Fruit fly (Drosophila melanogaster): ENCODE measurements around the gene CG10038.

Gene CG10038

dm6 chr3R:12350497-12350896, at the start of gene CG10038:
Gene CG10038, minus strand, starts transcription at chr3R:12350644.
- TF ChIP-seq Ets98B (GFP tag; IDR thresholded peaks at IDR 0.05) = no peak; the same call in 1 of the 2 replicates
- no peak for TF ChIP-seq CG15710 (tag; optimal IDR thresholded peaks at IDR 0.05)
- peak; percentile 55 for TF ChIP-seq D1 (tag; optimal IDR thresholded peaks at IDR 0.05)
- peak; percentile 5 for TF ChIP-seq CG17806 (tag; optimal IDR thresholded peaks at IDR 0.05)
- no peak for TF ChIP-seq gl (tag; optimal IDR thresholded peaks at IDR 0.05)
- no peak for TF ChIP-seq CG32121 (GFP tag; IDR thresholded peaks at IDR 0.05)
- TF ChIP-seq CG4496 (GFP tag; IDR thresholded peaks at IDR 0.05) = peak; percentile 35; the same call in 1 of the 3 replicates

dm6 chr3R:12398620-12399247, 48.3 kb upstream of the CG10038 start, which contains the start of gene Cyp9f3:
Gene Cyp9f3, minus strand, starts transcription at chr3R:12398929.
- no peak for TF ChIP-seq CG17806 (tag; optimal IDR thresholded peaks at IDR 0.05)
- no peak for TF ChIP-seq CG14655 (GFP tag; optimal IDR thresholded peaks at IDR 0.05)
- TF ChIP-seq CG32121 (GFP tag; IDR thresholded peaks at IDR 0.05) = no peak
- TF ChIP-seq CG13204 (GFP tag; optimal IDR thresholded peaks at IDR 0.05) = no peak
- TF ChIP-seq CG15710 (tag; optimal IDR thresholded peaks at IDR 0.05) = no peak
- TF ChIP-seq CG4496 (GFP tag; IDR thresholded peaks at IDR 0.05) = no peak
- no peak for TF ChIP-seq Snoo (tag; optimal IDR thresholded peaks at IDR 0.05)
- no peak for TF ChIP-seq rn (GFP tag; IDR thresholded peaks at IDR 0.05)
- TF ChIP-seq fd96Ca (GFP tag; IDR thresholded peaks at IDR 0.05) = no peak
- no peak for TF ChIP-seq CG12605 (GFP tag; IDR thresholded peaks at IDR 0.05)
- TF ChIP-seq CG9948 (tag; optimal IDR thresholded peaks at IDR 0.05) = no peak
- no peak for TF ChIP-seq CG8159 (tag; optimal IDR thresholded peaks at IDR 0.05)
- TF ChIP-seq Ets98B (GFP tag; IDR thresholded peaks at IDR 0.05) = no peak
- no peak for TF ChIP-seq CG10348 (GFP tag; IDR thresholded peaks at IDR 0.05)
- no peak for TF ChIP-seq Pif1B (GFP tag; optimal IDR thresholded peaks at IDR 0.05)
- no peak for TF ChIP-seq EcR (GFP tag; optimal IDR thresholded peaks at IDR 0.05)
- TF ChIP-seq D1 (tag; optimal IDR thresholded peaks at IDR 0.05) = no peak
- no peak for TF ChIP-seq CG34367 (tag; optimal IDR thresholded peaks at IDR 0.05)
- no peak for TF ChIP-seq gl (tag; optimal IDR thresholded peaks at IDR 0.05)
- TF ChIP-seq CG8301 (tag; optimal IDR thresholded peaks at IDR 0.05) = no peak

- TF ChIP-seq gl (tag; optimal IDR thresholded peaks at IDR 0.05) = no peak
- TF ChIP-seq CG15710 (tag; optimal IDR thresholded peaks at IDR 0.05) = no peak
- TF ChIP-seq CG34367 (tag; optimal IDR thresholded peaks at IDR 0.05) = no peak
- no peak for TF ChIP-seq CG4496 (GFP tag; IDR thresholded peaks at IDR 0.05)
- no peak for TF ChIP-seq EcR (GFP tag; optimal IDR thresholded peaks at IDR 0.05)
- TF ChIP-seq Pif1B (GFP tag; optimal IDR thresholded peaks at IDR 0.05) = no peak
- TF ChIP-seq Pif1A (GFP tag; optimal IDR thresholded peaks at IDR 0.05) = no peak
- no peak for TF ChIP-seq CG17806 (tag; optimal IDR thresholded peaks at IDR 0.05)
- no peak for TF ChIP-seq CG10348 (GFP tag; IDR thresholded peaks at IDR 0.05)
- TF ChIP-seq CG9948 (tag; optimal IDR thresholded peaks at IDR 0.05) = no peak
- no peak for TF ChIP-seq CG14655 (GFP tag; optimal IDR thresholded peaks at IDR 0.05)
- TF ChIP-seq fd96Ca (GFP tag; IDR thresholded peaks at IDR 0.05) = no peak
- TF ChIP-seq Snoo (tag; optimal IDR thresholded peaks at IDR 0.05) = no peak
- TF ChIP-seq CG12605 (GFP tag; IDR thresholded peaks at IDR 0.05) = no peak
- no peak for TF ChIP-seq Ets98B (GFP tag; IDR thresholded peaks at IDR 0.05)
- TF ChIP-seq rn (GFP tag; IDR thresholded peaks at IDR 0.05) = no peak
- no peak for TF ChIP-seq CG8159 (tag; optimal IDR thresholded peaks at IDR 0.05)
- TF ChIP-seq D1 (tag; optimal IDR thresholded peaks at IDR 0.05) = no peak
- no peak for TF ChIP-seq CG13204 (GFP tag; optimal IDR thresholded peaks at IDR 0.05)
Measured at dm6 chr3R:12398054-12398453, 47.6 kb upstream of the CG10038 start.

- no peak for TF ChIP-seq fd96Ca (GFP tag; IDR thresholded peaks at IDR 0.05)
- TF ChIP-seq CG8159 (tag; optimal IDR thresholded peaks at IDR 0.05) = no peak
Measured at dm6 chr3R:12395880-12396279, 45.4 kb upstream of the CG10038 start, which contains the start of the genes CG10096 and CG10097. Gene CG10096, minus strand, starts transcription at chr3R:12395980. Gene CG10097, minus strand, starts transcription at chr3R:12395980.

dm6 chr3R:12386965-12387364, 36.5 kb upstream of the CG10038 start, which contains the start of gene CG33098:
Gene CG33098, plus strand, starts transcription at chr3R:12387188.
- TF ChIP-seq CG9948 (tag; optimal IDR thresholded peaks at IDR 0.05) (no peak), CG34367 (tag; optimal IDR thresholded peaks at IDR 0.05) (no peak), CG17806 (tag; optimal IDR thresholded peaks at IDR 0.05) (no peak)

dm6 chr3R:12385949-12386348, 35.5 kb upstream of the CG10038 start, which contains the start of gene Sol1:
Gene Sol1, plus strand, starts transcription at chr3R:12386249.
- TF ChIP-seq CG10348 (GFP tag; IDR thresholded peaks at IDR 0.05) = no peak
- TF ChIP-seq CG15710 (tag; optimal IDR thresholded peaks at IDR 0.05) = no peak
- no peak for TF ChIP-seq CG34367 (tag; optimal IDR thresholded peaks at IDR 0.05)
- TF ChIP-seq Pif1A (GFP tag; optimal IDR thresholded peaks at IDR 0.05) = no peak
- no peak for TF ChIP-seq CG8301 (tag; optimal IDR thresholded peaks at IDR 0.05)

dm6 chr3R:12384274-12384673, 33.8 kb upstream of the CG10038 start:
- peak; percentile 12; the same call in 1 of the 2 replicates for TF ChIP-seq Ets98B (GFP tag; IDR thresholded peaks at IDR 0.05)
- TF ChIP-seq CG8159 (tag; optimal IDR thresholded peaks at IDR 0.05) = no peak
- TF ChIP-seq CG14655 (GFP tag; optimal IDR thresholded peaks at IDR 0.05) = no peak
- no peak for TF ChIP-seq CG8301 (tag; optimal IDR thresholded peaks at IDR 0.05)
- TF ChIP-seq fd96Ca (GFP tag; IDR thresholded peaks at IDR 0.05) = no peak
- no peak for TF ChIP-seq CG15710 (tag; optimal IDR thresholded peaks at IDR 0.05)
- no peak for TF ChIP-seq Pif1B (GFP tag; optimal IDR thresholded peaks at IDR 0.05)
- TF ChIP-seq CG9948 (tag; optimal IDR thresholded peaks at IDR 0.05) = no peak
- no peak for TF ChIP-seq rn (GFP tag; IDR thresholded peaks at IDR 0.05)
- TF ChIP-seq CG4496 (GFP tag; IDR thresholded peaks at IDR 0.05) = peak; percentile 84
- no peak for TF ChIP-seq CG34367 (tag; optimal IDR thresholded peaks at IDR 0.05)
- TF ChIP-seq Pif1A (GFP tag; optimal IDR thresholded peaks at IDR 0.05) = no peak
- TF ChIP-seq CG12605 (GFP tag; IDR thresholded peaks at IDR 0.05) = no peak
- TF ChIP-seq CG10348 (GFP tag; IDR thresholded peaks at IDR 0.05) = no peak
- TF ChIP-seq CG32121 (GFP tag; IDR thresholded peaks at IDR 0.05) = no peak
